Worm (Caenorhabditis elegans) whole organism, L4/young adult: ENCODE results near the gene C44C10.3.

Experiments used
- dao-5 ChIP-seq: sonication (generic microtip); optimal IDR thresholded peaks from 2 replicates; lab custom pipeline; 2016; ENCODE audit warnings: missing genotype, missing genetic modification characterization, moderate library complexity, missing compliant biosample characterization
- him-1 ChIP-seq: sonication (generic microtip); optimal IDR thresholded peaks from 2 replicates; lab custom pipeline; 2016; ENCODE audit warnings: missing genotype, missing genetic modification reagents, missing genetic modification characterization, missing compliant biosample characterization

DNA sequence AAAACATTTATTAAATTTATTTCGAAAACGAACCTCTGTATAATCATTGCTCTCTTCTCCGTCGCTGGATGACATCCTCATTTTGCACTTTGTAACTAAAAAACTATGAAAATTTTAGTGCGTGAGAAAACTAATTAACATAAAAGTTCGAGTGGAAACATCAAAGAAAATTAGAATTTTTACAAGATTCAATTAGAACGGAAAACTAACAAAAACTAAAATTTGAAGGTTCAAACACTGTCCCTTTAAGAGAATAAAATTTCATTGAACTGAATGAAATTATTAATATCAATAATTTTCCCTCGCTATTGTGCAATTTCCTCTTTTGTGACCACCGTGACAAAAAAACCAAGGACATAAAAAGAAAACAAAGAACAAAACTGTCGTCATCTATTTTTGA lies 34.7 kb downstream of the C44C10.3 start, which contains the start of gene D1053.3:
- TF ChIP-seq dao-5 (tag; lab: Kevin White, UChicago) (no peak), him-1 (tag; lab: Kevin White, UChicago) (no peak)
